Worm (Caenorhabditis elegans): ENCODE data around the gene F13D12.10.
"Not testable (repeated sequence)": the region's sequence is repeated elsewhere in the genome, so short reads cannot be mapped to it uniquely, and the experiment has no call there.

Gene F13D12.10

DNA sequence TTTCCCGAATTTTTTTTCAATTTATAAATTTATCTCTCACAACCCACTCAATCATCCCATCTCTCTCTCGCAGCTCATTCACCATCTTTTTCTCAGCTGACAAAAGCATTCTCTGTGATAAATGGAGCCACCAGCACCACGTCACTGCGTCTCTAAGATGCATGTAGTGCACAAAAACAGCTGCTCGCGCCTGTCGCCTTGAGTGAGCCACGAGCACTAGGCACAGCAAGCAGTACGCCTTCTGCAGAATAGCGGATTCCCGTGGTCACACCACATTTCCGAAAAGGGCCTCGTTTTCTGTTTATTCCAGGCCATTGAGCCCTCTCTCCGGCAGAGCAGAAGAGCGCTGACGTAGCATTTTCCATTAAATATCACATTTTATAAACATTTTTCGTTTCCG, at the start of gene F13D12.10:
Gene F13D12.10, plus strand, starts transcription at position 231 of the 400 bp plus-strand sequence.
- no peak for TF ChIP-seq unc-62 (GFP tag; optimal IDR thresholded peaks at IDR 0.05)

DNA sequence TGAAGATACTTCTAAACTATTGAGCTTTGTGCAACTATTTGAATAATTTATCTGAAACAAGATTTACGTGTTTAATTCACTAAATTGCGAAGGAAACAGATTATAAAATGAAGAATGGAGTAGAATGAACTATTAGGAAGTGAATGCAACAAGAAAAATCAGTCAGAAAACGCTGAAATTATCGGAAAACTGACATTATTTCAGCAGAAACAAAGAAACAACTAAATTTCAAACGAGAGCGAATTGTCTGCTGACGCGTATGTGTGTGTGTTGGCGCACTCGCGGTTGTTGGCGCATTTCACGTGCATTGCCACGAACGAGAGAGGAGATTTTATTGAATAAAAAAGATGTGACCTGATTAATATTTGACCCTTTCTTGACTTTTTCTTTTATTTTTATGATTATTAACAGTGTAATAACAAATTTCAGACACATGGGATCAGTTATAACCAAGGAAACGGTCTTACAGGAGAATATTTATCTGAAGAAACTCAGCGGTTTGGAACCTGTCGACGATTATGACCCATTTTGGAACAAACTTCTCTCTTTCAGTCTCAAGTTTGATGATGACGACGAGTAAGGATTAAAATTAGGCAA, 37.6 kb upstream of the F13D12.10 start, which contains the start of the genes trr-1 and C47D12.2:
Gene trr-1, minus strand, starts transcription at position 51 of the 597 bp plus-strand sequence.
Gene C47D12.2, plus strand, starts transcription at position 430 of the 597 bp plus-strand sequence.
- no peak for TF ChIP-seq unc-62 (GFP tag; optimal IDR thresholded peaks at IDR 0.05)

DNA sequence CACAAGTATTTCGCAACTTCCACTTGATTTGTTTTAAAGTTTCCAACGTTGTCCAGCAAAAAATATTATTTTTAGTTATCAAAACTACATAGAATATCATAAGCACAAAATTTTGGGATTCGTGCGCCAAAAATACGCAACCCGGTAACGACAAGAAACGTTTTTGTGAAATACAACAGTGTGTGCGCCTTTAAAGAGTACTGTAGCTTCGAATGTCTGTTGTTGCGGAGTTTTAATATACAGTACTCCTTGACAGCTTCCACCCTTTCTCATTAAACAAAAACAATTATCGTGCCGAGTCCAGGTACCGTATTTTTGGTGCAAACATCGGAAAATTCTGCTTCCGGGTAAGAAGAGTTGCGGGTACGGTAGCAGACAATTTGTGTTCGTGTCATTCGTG, 33.4 kb upstream of the F13D12.10 start:
- no peak for TF ChIP-seq unc-62 (GFP tag; optimal IDR thresholded peaks at IDR 0.05)

DNA sequence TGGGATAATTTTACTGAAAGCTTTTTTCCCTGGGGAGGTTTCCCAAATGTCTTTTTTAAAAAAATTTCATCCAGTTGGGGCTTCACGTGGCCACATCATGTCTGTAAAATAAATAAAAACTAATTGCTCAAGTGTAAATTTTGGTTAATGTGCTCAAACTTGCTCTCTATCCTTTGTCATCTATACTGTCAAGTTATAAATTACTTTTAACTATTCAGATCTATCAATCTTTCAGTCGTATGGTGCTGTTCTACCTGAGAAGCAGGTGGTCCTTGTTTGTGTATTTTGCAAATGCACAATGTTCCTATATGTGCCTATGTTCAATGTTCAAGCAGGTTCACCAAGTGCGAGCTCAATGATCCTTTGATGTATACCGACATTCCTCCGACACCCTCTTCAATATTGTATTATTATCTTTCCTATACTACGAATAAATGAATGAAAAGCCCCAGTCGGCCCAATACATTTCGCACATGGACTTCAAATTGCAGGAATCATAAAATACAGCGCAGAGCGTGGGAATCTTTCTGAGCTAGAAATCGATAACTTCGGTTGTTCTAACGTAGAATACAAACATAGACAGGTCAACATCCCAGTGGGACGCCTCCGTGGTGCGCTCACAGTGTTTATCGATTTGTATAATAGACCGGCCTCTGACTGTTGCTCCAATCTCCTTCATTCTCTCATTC, 32.3 kb upstream of the F13D12.10 start, which contains the start of the genes sfxn-1.4 and C47D12.4:
Gene sfxn-1.4, minus strand, starts transcription at position 101 of the 689 bp plus-strand sequence.
Gene C47D12.4, plus strand, starts transcription at position 639 of the 689 bp plus-strand sequence.
- TF ChIP-seq unc-62 (GFP tag; optimal IDR thresholded peaks at IDR 0.05) = no peak

DNA sequence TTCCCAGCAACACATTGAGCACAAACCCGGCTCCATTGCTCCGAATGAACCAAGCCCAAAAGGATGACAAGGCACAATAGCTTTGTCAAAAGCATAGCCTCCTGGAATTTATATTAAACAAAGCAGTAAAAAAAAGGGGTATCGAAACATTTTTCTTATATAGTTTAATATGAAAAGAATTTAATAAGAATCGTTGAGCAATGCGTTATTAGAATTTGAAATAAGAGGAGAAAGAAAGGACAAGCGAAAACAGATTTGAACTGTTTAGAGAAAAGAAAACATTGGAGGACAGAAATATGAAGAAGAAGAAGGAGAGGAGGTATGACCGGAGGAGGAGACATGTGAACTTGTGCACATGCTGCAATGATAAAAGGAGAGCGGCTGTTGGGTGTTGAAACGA, 28.4 kb upstream of the F13D12.10 start, which contains the start of gene C47D12.5:
Gene C47D12.5, minus strand, starts transcription at position 101 of the 400 bp plus-strand sequence.
- no peak for TF ChIP-seq unc-62 (GFP tag; optimal IDR thresholded peaks at IDR 0.05)

DNA sequence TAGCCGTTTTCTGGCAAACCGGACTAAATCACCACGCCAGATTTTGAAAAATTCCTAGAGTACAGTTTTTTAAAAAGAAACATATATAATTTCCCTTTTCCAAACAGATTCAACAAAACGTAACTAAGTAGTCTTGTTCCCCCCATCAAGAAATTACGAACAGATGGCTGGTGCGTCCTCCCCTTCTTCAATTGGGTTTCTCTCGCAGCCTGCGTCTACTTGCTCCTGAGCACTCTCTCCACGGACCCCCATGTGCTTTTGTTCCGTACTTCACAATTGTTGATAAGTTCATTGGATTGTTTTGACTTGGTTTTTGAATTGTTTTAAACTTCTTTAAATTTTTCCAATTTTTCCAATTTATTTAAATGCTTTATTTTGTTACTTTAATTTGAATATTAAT, 25.6 kb upstream of the F13D12.10 start:
- TF ChIP-seq unc-62 (GFP tag; optimal IDR thresholded peaks at IDR 0.05) = no peak

DNA sequence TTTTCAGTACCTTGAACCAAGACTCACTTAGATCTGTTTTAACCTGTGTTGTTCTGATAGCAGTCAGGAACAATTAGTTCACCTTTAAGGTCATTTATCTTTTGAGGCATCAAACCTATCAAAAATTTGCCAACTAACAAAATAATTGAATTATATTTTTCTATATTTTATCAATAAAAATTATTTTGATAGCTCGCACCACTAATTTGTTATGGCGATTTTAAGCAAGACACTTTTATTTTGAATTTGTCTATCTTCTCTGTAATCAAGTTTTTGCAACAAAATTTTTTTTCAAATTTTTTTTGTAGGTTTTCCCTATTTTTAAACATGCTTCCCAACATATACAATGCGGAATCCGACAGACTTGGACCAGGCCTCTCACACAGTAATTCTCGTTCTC, 25.0 kb upstream of the F13D12.10 start, which contains the start of gene kel-1:
Gene kel-1, plus strand, starts transcription at position 301 of the 400 bp plus-strand sequence.
- TF ChIP-seq unc-62 (GFP tag; optimal IDR thresholded peaks at IDR 0.05) = no peak

DNA sequence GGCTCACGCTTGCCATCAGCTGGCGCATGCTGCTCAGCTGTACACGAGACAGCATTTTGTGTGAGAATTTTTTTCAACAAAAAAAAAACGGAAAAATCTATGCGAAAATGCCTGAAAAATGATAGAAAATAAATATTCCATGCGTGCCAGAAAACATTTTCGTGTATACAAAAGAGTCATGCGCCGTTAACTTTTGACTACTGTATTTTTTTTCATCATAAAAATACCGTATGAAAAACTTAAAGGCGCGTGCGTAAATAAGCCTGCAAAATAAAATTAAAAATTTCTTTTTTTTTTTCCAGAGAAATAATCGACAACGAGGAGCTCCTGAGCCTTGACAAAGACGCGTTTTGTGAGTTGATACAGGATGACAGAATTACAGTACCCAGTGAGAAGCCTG, 23.7 kb upstream of the F13D12.10 start:
- no peak for TF ChIP-seq unc-62 (GFP tag; optimal IDR thresholded peaks at IDR 0.05)

DNA sequence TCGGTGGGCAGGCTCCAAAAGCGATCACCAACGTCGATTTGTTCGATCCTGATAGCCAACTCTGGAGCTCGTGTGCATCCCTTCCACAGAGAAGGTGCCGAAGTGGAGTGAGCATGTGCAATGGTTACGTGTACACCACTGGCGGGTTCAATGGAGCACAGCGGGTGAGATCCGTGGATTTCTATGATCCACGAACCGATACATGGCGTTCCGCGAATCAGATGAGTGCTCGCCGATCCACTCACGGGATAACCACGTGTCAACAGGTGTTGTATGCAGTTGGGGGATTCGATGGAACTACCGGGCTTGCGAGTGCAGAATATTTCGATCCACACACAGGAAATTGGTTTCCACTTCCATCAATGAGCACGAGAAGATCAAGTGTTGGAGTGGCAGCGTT, 22.7 kb upstream of the F13D12.10 start:
- TF ChIP-seq unc-62 (GFP tag; optimal IDR thresholded peaks at IDR 0.05) = no peak

DNA sequence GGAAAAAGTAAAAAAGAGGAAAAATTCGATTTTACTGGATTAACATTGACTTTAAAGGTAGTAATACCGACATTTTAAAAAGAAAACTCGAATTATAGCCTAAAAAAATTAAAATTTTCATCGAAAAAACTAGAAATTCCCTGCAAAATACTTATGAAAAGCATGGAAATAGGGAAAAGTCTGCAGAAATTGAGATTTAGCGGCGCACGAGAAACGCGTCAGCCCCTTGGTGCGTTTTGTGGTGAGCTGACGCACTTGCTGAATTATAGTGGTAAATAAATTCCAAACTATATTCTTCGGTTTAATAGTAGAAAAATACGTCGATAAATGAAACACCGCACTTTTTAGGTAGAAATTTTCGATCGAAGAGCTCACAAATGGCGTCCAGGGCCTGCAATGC, 19.2 kb upstream of the F13D12.10 start:
- no peak for TF ChIP-seq unc-62 (GFP tag; optimal IDR thresholded peaks at IDR 0.05)

DNA sequence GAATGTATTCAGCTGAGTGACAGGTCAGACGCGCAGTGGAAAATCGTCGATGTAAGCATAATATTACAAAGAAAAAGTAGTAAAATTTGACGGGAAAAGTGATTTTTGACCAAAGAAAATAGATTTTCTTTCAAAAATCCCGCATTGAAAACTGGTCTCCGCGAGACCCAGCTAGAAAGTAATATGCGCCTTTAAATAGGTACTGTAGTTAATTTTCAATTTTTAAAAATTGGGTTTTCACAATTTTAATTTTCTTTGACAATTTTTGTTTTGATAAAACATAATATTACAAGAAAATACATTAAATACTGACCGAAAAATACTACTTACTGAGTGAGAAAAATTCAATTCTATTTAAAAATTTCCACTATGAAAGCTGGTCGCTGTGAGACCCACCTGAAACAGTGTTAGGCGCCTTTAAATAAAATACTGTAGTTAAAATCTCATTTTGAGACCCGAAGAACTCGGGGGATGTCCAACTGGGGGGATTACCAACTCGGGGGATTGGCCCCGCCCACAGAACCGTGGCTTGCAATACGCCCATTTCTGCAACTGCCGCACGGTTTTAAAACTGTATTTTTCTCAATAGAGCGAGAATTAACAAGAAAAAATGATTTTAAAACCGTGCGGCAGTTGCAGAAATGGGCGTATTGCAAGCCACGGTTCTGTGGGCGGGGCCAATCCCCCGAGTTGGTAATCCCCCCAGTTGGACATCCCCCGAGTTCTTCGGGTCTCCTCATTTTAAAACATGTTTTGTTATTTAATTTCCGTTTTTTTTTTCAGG, 18.2 kb upstream of the F13D12.10 start, which contains the start of gene tars-1:
Gene tars-1, minus strand, starts transcription at position 497 of the 784 bp plus-strand sequence.
- not testable (repeated sequence) for TF ChIP-seq unc-62 (GFP tag; optimal IDR thresholded peaks at IDR 0.05)

DNA sequence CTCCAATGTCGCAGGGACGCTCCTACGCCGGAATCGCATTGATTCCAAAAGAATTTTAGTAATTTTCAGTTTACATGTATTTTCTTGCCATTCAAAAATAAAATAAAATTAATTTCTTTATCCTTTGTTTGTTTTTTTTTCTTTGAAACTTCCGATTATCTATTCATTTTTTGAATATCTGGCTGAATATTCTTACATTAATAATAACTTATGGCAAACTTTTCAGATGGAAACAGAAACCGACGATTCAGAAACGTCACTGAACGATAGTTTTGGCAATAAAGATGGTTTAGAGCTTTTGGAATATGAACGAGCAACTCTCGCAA, 17.7 kb upstream of the F13D12.10 start, which contains the start of gene xpf-1:
Gene xpf-1, plus strand, starts transcription at position 227 of the 326 bp plus-strand sequence.
- no peak for TF ChIP-seq unc-62 (GFP tag; optimal IDR thresholded peaks at IDR 0.05)

DNA sequence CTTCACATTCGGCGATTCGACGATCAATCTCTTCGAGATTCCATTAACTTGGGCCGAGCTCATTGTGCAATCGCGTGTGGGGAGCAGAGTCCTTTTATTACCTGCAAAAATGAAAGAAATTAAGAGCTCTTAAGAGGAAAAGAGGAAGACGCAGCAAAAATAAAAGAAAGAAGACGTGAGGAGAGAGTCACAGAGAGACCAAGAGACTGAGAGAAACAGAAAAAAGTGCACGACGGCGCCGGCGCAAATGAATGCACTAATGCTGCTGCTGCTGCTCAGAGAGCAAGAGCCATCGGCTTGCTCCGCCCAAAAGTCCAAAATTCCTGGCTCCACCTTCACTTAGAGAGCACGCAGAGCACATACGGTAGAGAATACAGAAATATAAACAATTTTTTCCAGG, 13.4 kb upstream of the F13D12.10 start, which contains the start of gene inos-1:
Gene inos-1, minus strand, starts transcription at position 101 of the 400 bp plus-strand sequence.
- TF ChIP-seq unc-62 (GFP tag; optimal IDR thresholded peaks at IDR 0.05) = no peak

DNA sequence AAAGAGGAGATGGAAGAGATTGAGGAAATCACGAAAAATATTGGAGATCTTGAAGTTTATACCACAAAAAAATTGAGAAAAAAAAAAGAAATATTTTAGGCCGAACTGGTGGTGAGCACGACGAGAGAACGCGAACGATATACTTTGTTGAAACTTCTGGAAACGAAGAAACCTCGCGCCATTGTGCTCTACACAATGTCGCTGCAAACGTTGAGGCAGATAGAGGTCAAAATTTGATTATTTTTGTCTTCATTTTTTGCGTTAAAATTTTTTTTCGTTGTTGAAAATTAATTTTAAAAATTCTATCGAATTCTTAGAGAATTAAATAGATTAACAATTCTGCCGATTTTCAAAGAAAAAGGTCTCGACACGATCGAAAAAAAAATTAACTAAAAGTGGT, 13.0 kb upstream of the F13D12.10 start:
- no peak for TF ChIP-seq unc-62 (GFP tag; optimal IDR thresholded peaks at IDR 0.05)

DNA sequence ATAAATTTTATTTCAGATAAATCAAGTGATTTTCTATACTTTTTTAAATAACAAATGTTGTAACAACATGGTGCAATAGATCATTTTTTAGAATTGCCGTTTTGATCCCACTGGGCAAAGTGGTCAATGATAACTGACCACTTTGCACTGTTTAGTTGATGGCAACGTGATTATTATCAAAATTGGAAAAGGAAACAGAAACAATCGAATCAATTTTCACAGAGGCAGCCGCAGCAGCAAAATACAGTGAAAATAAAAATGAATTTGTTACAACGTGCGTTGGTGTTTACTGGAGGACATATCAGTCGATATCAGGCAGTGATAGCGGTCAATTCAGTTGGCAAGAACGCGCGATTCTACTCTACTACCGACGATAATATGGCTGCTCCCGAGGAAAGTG, 7.8 kb upstream of the F13D12.10 start, which contains the start of gene VF13D12L.3:
Gene VF13D12L.3, plus strand, starts transcription at position 223 of the 400 bp plus-strand sequence.
- TF ChIP-seq unc-62 (GFP tag; optimal IDR thresholded peaks at IDR 0.05) = no peak

DNA sequence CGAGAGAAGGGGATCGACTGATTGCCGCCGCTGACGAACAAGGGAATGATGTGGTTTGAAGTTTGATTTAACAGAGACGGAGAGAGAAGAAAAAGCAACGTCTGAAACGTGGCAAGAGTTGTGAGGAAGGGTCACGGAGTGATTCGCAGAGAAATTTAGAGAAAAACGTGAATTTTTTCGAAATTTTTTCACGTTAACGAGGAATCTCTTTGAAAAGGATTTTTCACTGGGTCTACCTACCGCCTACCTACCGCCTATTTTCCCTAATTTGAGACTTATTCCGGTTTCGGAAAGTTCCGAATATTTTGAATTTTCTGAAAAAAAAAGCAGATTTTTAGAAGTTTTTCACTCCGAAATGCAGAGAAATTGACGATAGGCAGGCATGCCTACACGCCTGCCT, 4.1 kb upstream of the F13D12.10 start, which contains the start of gene fcmt-1:
Gene fcmt-1, minus strand, starts transcription at position 101 of the 400 bp plus-strand sequence.
- no peak for TF ChIP-seq unc-62 (GFP tag; optimal IDR thresholded peaks at IDR 0.05)
